Fruit fly (Drosophila melanogaster): ENCODE measurements around the gene Non3.

Gene Non3

DNA sequence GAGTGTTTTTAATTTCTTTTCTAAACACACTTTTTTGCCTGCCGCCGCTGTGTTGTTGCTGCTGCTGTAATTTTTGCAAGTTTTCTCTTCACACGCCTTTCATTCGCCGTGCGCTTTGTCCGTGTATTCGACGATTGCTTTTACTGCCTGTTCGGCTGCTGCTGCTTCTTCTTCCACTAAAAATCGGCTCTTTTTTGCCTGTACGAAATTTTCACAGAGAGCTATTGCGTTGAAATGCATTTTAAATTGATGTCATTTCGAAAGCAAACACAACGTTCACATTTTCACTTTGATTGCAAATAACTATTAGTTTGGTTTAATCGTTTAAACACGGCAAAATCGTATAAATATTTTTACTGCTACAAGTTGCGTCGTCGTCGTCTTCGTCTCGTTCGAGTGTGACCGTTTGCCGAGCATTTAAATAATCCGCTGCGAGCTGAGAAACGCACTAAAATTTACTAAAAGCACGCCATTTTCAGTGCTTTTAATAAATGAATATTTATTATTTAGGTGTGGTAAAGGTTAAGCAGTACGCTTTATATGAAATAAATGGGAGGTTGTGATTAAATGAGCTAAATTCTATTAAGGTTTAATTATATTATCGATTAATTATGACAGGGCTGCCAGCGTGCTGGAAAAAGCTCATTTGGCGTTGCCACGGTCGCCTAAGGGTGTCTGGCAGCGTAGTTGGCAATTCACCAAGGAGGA is 24.2 kb upstream of the Non3 start, which contains the start of the genes Ssdp and CG7985:
TSS of gene Ssdp (minus strand) at position 419 of the 708 bp plus-strand sequence.
TSS of gene CG7985 (plus strand) at position 681 of the 708 bp plus-strand sequence.
- TF ChIP-seq dl (GFP tag; optimal IDR thresholded peaks at IDR 0.05; ENCODE audit: insufficient read depth in 1 of 2, partially characterized antibody in 2 of 2), result no peak
- peak; percentile 2 for TF ChIP-seq woc (GFP tag; optimal IDR thresholded peaks at IDR 0.05)
- TF ChIP-seq Vsx2 (GFP tag; optimal IDR thresholded peaks at IDR 0.05; ENCODE audit: partially characterized antibody), result peak; percentile 11
- TF ChIP-seq Sp1 (GFP tag; optimal IDR thresholded peaks at IDR 0.05), result no peak
- TF ChIP-seq dmrt93B (GFP tag; optimal IDR thresholded peaks at IDR 0.05), result no peak
- no peak for TF ChIP-seq CG9705 (GFP tag; optimal IDR thresholded peaks at IDR 0.05)
- TF ChIP-seq br (GFP tag; optimal IDR thresholded peaks at IDR 0.05), result peak; percentile 3
- peak; percentile 97 for TF ChIP-seq psq (GFP tag; optimal IDR thresholded peaks at IDR 0.05)
- TF ChIP-seq h (GFP tag; optimal IDR thresholded peaks at IDR 0.05), result peak; percentile 31

DNA sequence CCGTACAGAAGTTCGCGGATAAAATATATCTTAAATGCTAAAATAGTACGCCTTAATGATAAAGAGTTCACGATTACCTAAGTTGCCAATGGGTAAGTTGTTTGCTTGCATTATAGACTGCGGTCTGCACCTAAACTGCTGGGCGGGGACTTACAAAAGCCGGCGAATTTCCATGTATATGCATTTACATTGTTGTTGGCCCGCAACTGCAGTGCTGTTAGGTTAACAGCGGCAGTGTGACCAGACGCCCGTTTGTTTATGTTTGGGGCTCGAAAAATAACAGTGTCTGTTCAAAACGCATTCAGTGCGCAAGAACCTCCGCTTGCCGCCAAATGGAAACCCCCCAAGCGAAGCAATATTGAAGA is 23.7 kb upstream of the Non3 start:
- TF ChIP-seq CrebA (GFP tag; optimal IDR thresholded peaks at IDR 0.05; ENCODE audit: borderline replicate concordance) (no peak), Rel (GFP tag; optimal IDR thresholded peaks at IDR 0.05) (no peak), Rel (tag; optimal IDR thresholded peaks at IDR 0.05) (peak; percentile 80)

DNA sequence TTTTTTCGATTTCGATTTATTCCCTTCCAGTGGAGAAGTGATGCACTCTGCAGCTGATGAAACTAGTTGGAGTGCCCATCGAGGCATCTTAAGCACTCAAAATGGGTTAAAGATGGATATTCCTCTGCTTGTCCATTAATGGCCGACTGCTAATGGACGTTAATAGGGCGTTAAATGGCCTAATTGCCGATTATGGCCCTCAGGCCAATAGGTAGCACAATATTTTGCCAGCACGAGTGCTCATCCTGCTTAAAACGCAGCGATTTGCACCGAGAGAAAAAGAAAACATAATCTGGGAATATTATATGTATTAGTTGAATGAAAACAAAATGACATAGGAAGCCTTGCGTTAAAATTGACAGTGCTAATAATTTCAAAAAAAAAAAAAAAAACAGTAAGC is 15.0 kb upstream of the Non3 start, which contains the start of gene CG44158:
TSS of gene CG44158 (plus strand) at position 301 of the 400 bp plus-strand sequence.
- TF ChIP-seq psq (GFP tag; optimal IDR thresholded peaks at IDR 0.05) (no peak), dl (GFP tag; optimal IDR thresholded peaks at IDR 0.05; ENCODE audit: insufficient read depth in 1 of 2, partially characterized antibody in 2 of 2) (no peak), Myc (optimal IDR thresholded peaks at IDR 0.05) (no peak), Mio (GFP tag; optimal IDR thresholded peaks at IDR 0.05) (no peak), fru (GFP tag; optimal IDR thresholded peaks at IDR 0.05) (no peak), Vsx2 (GFP tag; optimal IDR thresholded peaks at IDR 0.05; ENCODE audit: partially characterized antibody) (no peak), Hr83 (GFP tag; optimal IDR thresholded peaks at IDR 0.05; ENCODE audit: poor library complexity, severe bottlenecking) (no peak), Sp1 (GFP tag; optimal IDR thresholded peaks at IDR 0.05) (no peak), dmrt93B (GFP tag; optimal IDR thresholded peaks at IDR 0.05) (no peak), HLH106 (tag; optimal IDR thresholded peaks at IDR 0.05) (no peak), Rel (GFP tag; optimal IDR thresholded peaks at IDR 0.05) (no peak), Rel (tag; optimal IDR thresholded peaks at IDR 0.05) (no peak), brk (GFP tag; optimal IDR thresholded peaks at IDR 0.05) (no peak), rgr (GFP tag; optimal IDR thresholded peaks at IDR 0.05) (no peak), sage (GFP tag; optimal IDR thresholded peaks at IDR 0.05) (no peak), GATAd (GFP tag; optimal IDR thresholded peaks at IDR 0.05) (no peak), Jra (GFP tag; optimal IDR thresholded peaks at IDR 0.05) (no peak), br (GFP tag; optimal IDR thresholded peaks at IDR 0.05) (no peak), ey (GFP tag; optimal IDR thresholded peaks at IDR 0.05) (no peak)

DNA sequence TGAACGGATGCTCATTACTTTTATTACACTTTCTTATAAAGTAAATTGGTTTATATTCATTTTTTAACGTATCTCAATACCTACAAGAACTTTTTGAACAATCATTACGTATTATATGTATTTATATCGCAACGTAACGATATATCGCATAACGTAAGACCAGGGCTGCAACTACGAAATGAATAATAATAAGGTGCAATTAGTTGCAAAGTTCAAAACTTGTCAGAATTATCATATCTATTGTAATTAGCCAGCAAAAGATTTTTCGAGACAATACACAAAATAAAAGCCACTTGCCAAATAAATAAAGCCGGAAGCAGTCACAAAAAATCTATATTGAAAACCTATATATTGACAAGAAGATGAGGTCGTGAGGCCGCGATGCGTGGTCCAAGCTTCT is 8.2 kb upstream of the Non3 start:
- TF ChIP-seq dl (GFP tag; optimal IDR thresholded peaks at IDR 0.05; ENCODE audit: insufficient read depth in 1 of 2, partially characterized antibody in 2 of 2) (no peak), lola (GFP tag; optimal IDR thresholded peaks at IDR 0.05) (no peak), brk (GFP tag; optimal IDR thresholded peaks at IDR 0.05) (no peak), HLH106 (tag; optimal IDR thresholded peaks at IDR 0.05) (no peak), ey (GFP tag; optimal IDR thresholded peaks at IDR 0.05) (peak; percentile 53), Rel (GFP tag; optimal IDR thresholded peaks at IDR 0.05) (no peak), Rel (tag; optimal IDR thresholded peaks at IDR 0.05) (no peak), N (GFP tag; optimal IDR thresholded peaks at IDR 0.05) (no peak), CG32264 (GFP tag; optimal IDR thresholded peaks at IDR 0.05) (no peak), woc (GFP tag; optimal IDR thresholded peaks at IDR 0.05) (peak; percentile 35), CG9705 (GFP tag; optimal IDR thresholded peaks at IDR 0.05) (no peak), Hr83 (GFP tag; optimal IDR thresholded peaks at IDR 0.05; ENCODE audit: poor library complexity, severe bottlenecking) (peak; percentile 24), dsf (GFP tag; optimal IDR thresholded peaks at IDR 0.05; ENCODE audit: borderline replicate concordance) (peak; percentile 3), Jra (GFP tag; optimal IDR thresholded peaks at IDR 0.05) (peak; percentile 4), pan (optimal IDR thresholded peaks at IDR 0.05) (no peak), tai (GFP tag; optimal IDR thresholded peaks at IDR 0.05) (no peak), Myc (optimal IDR thresholded peaks at IDR 0.05) (no peak), psq (GFP tag; optimal IDR thresholded peaks at IDR 0.05) (peak; percentile 1), usp (GFP tag; optimal IDR thresholded peaks at IDR 0.05) (no peak), GATAd (GFP tag; optimal IDR thresholded peaks at IDR 0.05) (no peak), sv (GFP tag; optimal IDR thresholded peaks at IDR 0.05) (peak; percentile 12), CrebA (GFP tag; optimal IDR thresholded peaks at IDR 0.05; ENCODE audit: borderline replicate concordance) (no peak), Mio (GFP tag; optimal IDR thresholded peaks at IDR 0.05) (no peak), jim (GFP tag; optimal IDR thresholded peaks at IDR 0.05) (no peak), br (GFP tag; optimal IDR thresholded peaks at IDR 0.05) (peak; percentile 35), Vsx2 (GFP tag; optimal IDR thresholded peaks at IDR 0.05; ENCODE audit: partially characterized antibody) (no peak), Dif (GFP tag; optimal IDR thresholded peaks at IDR 0.05; ENCODE audit: partially characterized antibody) (no peak), foxo (GFP tag; optimal IDR thresholded peaks at IDR 0.05) (peak in 1 of 2 experiments; percentile 51), h (GFP tag; optimal IDR thresholded peaks at IDR 0.05) (peak; percentile 55), Sp1 (GFP tag; optimal IDR thresholded peaks at IDR 0.05) (no peak), Hnf4 (GFP tag; optimal IDR thresholded peaks at IDR 0.05) (no peak), OdsH (GFP tag; optimal IDR thresholded peaks at IDR 0.05) (no peak), Hr78 (GFP tag; optimal IDR thresholded peaks at IDR 0.05) (no peak), rgr (GFP tag; optimal IDR thresholded peaks at IDR 0.05) (peak; percentile 47), sage (GFP tag; optimal IDR thresholded peaks at IDR 0.05) (no peak), Dfd (GFP tag; optimal IDR thresholded peaks at IDR 0.05) (no peak), Abd-B (GFP tag; optimal IDR thresholded peaks at IDR 0.05) (no peak)

Measured in whole organism, wandering third instar larva.